Worm (Caenorhabditis elegans) whole organism, late embryonic: ENCODE results near the gene T26C5.4.

Source experiments
- C08G9.2 ChIP-seq: sonication (generic microtip); optimal IDR thresholded peaks from 2 replicates; lab custom pipeline; 2016; ENCODE audit warnings: mild to moderate bottlenecking, missing genetic modification characterization, moderate library complexity, missing compliant biosample characterization
- C38D4.7 ChIP-seq: fragments of 200-800 bp; sonication (Bioruptor generic); optimal IDR thresholded peaks from 2 replicates; lab custom pipeline; 2018; ENCODE audit warnings: mild to moderate bottlenecking, missing genetic modification characterization, moderate library complexity, missing compliant biosample characterization
- K02D7.2 ChIP-seq: sonication (generic microtip); optimal IDR thresholded peaks from 2 replicates; lab custom pipeline; 2017; ENCODE audit warnings: mild to moderate bottlenecking, missing genetic modification characterization, missing compliant biosample characterization
- ceh-2 ChIP-seq: sonication (generic microtip); optimal IDR thresholded peaks from 2 replicates; lab custom pipeline; 2016; ENCODE audit warnings: missing genotype, missing genetic modification characterization, missing compliant biosample characterization
- hlh-30 ChIP-seq: sonication (generic microtip); optimal IDR thresholded peaks from 2 replicates; lab custom pipeline; 2017; ENCODE audit warnings: antibody characterized with exemption, missing genetic modification characterization, missing compliant biosample characterization; ENCODE audit not compliant: insufficient read depth
- lin-11 ChIP-seq: fragments of 200-800 bp; sonication (Bioruptor generic); optimal IDR thresholded peaks from 2 replicates; lab custom pipeline; 2018; ENCODE audit warnings: mild to moderate bottlenecking, missing genetic modification characterization, missing compliant biosample characterization
- mec-3 ChIP-seq: sonication (generic microtip); optimal IDR thresholded peaks from 2 replicates; lab custom pipeline; 2016; ENCODE audit warnings: borderline replicate concordance, missing genetic modification characterization, missing compliant biosample characterization
- nhr-11 ChIP-seq: fragments of 150-350 bp; optimal IDR thresholded peaks from 2 replicates; lab custom pipeline; 2014; ENCODE audit warnings: missing biosample characterization, missing genetic modification characterization
- sox-4 ChIP-seq: sonication (generic microtip); optimal IDR thresholded peaks from 2 replicates; lab custom pipeline; 2017; ENCODE audit warnings: mild to moderate bottlenecking, missing genetic modification characterization, inconsistent platforms, missing compliant biosample characterization
- syd-9 ChIP-seq: sonication (generic microtip); optimal IDR thresholded peaks from 2 replicates; lab custom pipeline; 2016; ENCODE audit warnings: mild to moderate bottlenecking, missing genetic modification characterization, moderate library complexity, missing compliant biosample characterization
- unc-55 ChIP-seq: sonication (generic microtip); optimal IDR thresholded peaks from 2 replicates; lab custom pipeline; 2017; ENCODE audit warnings: missing biosample characterization, missing genetic modification reagents, missing genetic modification characterization
- unc-86 ChIP-seq: sonication (generic microtip); optimal IDR thresholded peaks from 2 replicates; lab custom pipeline; 2016; ENCODE audit warnings: missing genetic modification characterization, missing compliant biosample characterization

DNA sequence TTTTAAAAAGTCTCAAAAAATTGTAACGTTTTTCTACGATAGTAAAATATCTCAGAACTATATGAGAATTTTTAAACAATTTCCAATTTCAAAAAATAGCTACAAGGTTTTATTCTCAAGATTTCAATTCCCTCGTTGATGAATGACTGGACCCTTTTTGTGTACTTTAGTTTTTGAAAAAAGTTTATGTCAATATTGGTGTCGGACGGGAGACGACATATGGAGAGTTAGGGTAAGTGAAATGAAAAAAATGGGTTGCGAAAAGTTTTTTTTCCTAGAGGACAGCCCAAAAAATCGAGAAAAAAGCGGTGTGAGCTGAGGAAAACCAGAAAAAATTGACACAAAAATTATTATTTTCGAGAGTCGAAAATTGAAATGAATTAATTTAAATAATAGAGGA is 30.5 kb upstream of the T26C5.4 start:
- TF ChIP-seq mec-3 (tag; lab: Kevin White, UChicago) (no peak), unc-86 (tag; lab: Kevin White, UChicago) (no peak), unc-55 (GFP tag; lab: Kevin White, UChicago) (no peak), nhr-11 (tag; lab: Kevin White, UChicago) (no peak), lin-11 (tag; lab: Kevin White, UChicago) (no peak), sox-4 (tag; lab: Kevin White, UChicago) (no peak), K02D7.2 (tag; lab: Kevin White, UChicago) (no peak), C08G9.2 (tag; lab: Kevin White, UChicago) (no peak), hlh-30 (tag; lab: Kevin White, UChicago) (no peak), C38D4.7 (GFP tag; lab: Kevin White, UChicago) (no peak), syd-9 (tag; lab: Kevin White, UChicago) (no peak), ceh-2 (tag; lab: Kevin White, UChicago) (no peak)
